Worm (Caenorhabditis elegans) whole organism, L4/young adult: Measurements from ENCODE around the gene igeg-2.
A peak's percentile ranks its signal among the peaks of the same experiment; 100 is the strongest.

ENCODE experiments used
- W03F9.2 ChIP-seq: fragments of 150-350 bp; optimal IDR thresholded peaks from 2 replicates; lab custom pipeline; 2014; ENCODE audit warnings: missing biosample characterization, missing genetic modification characterization
- dao-5 ChIP-seq: sonication (generic microtip); optimal IDR thresholded peaks from 2 replicates; lab custom pipeline; 2016; ENCODE audit warnings: missing genotype, missing genetic modification characterization, moderate library complexity, missing compliant biosample characterization
- him-1 ChIP-seq: sonication (generic microtip); optimal IDR thresholded peaks from 2 replicates; lab custom pipeline; 2016; ENCODE audit warnings: missing genotype, missing genetic modification reagents, missing genetic modification characterization, missing compliant biosample characterization

igeg-2 gene

ce11 chrX:11418667-11419066 is 27.8 kb downstream of the igeg-2 start, which contains the start of gene F46C3.2:
TSS of gene F46C3.2 (minus strand) at chrX:11418767.
- TF ChIP-seq him-1 (no peak), W03F9.2 (tag; lab: Kevin White, UChicago) (no peak), dao-5 (tag; lab: Kevin White, UChicago) (no peak)

- TF ChIP-seq him-1 (no peak), W03F9.2 (tag; lab: Kevin White, UChicago) (no peak), dao-5 (tag; lab: Kevin White, UChicago) (no peak)
Measured at ce11 chrX:11414837-11415550, 31.4 kb downstream of the igeg-2 start, which contains the start of gene pek-1. TSS of gene pek-1 (minus strand) at chrX:11414887.

DNA sequence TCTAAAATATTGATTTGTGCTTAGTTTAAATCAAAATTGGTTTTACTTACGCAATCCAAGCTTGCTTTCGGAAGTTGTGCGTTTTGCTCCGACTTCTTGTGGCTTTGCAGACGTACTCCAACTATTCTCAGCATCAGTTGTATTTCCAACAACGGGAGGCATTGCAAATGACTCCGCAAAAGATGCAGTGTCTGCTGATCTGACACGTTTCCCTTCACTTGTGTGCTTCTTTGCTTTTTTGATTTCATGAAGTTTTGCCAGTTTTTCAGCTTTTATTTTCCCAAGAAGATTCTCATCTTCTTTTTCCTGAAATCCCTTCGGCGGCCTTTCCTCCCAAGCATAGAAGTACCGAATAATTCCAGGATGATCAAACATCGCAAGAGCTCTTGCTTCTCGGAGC is 34.8 kb downstream of the igeg-2 start:
- TF ChIP-seq him-1 (no peak), W03F9.2 (tag; lab: Kevin White, UChicago) (no peak), dao-5 (tag; lab: Kevin White, UChicago) (no peak)

DNA sequence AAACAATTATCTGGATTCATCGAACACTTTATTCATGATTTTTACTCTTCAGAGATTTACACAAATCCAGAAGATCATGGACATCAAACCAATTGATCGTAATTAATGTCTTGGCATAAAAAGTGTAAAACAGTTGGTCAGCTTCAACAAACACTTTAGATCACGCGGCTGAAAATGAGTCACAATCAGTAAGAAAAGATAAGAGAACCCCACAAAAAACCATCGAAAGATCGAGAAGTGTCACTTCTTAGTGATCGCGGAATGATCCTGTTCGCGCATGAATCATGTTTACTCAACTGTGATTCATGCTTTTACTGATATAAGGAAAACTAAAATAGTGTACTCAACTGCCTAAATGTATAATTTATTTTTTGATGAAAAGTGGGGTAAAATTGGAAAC is 37.0 kb downstream of the igeg-2 start:
- peak; percentile 36 for TF ChIP-seq W03F9.2 (tag; lab: Kevin White, UChicago)
- TF ChIP-seq him-1 = no peak

DNA sequence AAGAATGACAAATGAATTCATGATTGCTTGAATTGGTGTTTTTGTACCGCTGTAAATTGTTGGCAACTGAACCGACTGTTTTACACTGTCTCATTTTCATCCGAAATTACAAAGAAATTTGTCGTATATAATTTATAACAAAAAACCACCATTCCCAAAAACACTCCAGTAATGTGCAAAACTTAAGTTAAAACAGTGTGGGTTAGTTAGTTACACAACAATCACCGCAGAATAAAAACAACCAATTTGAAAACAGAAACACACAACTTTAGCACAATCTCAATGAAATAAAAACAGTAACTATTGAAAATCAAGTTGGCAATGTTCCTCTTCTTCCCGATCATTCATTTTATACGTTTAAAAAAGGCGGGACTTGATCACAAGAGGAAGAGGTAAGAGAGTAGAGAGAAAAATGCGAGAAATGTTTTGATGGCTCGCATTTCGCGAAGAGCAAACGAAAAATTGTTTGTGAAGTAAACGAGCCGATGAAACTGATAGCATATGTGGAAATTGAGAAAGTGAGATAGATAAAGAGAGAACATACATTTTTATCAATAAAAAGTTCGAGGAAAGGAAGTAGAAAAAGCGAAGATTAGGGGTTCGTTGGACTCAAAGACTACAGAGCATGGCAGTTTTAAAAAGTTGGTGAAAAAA is 38.6 kb downstream of the igeg-2 start, which contains the start of gene F08B12.4:
Gene F08B12.4, minus strand, starts transcription at position 51 of the 654 bp plus-strand sequence.
- TF ChIP-seq W03F9.2 (tag; lab: Kevin White, UChicago) = no peak
- no peak for TF ChIP-seq him-1
- no peak for TF ChIP-seq dao-5 (tag; lab: Kevin White, UChicago)

- TF ChIP-seq dao-5 (tag; lab: Kevin White, UChicago) (no peak), him-1 (no peak), W03F9.2 (tag; lab: Kevin White, UChicago) (no peak)
Measured at ce11 chrX:11406784-11407183, 39.7 kb downstream of the igeg-2 start.

DNA sequence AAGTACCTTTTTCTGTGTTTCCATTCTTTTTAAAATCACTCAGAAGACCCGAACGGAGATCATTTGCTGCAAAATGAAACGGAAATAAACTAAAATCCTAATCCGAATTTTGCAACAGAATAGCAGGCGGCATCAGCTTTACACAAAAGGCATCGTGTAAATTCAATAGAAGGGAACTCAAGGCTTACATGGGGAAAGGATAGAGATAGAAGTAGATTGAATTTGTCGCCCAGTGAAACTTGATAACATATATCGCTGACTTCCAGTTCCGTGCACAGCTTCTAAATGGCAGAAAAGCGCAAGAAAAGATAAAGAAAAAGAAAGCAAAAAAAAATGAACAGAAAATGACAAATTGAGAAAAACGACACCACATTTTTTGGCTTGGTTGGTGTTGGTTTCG is 40.5 kb downstream of the igeg-2 start, which contains the start of gene slo-2:
Gene slo-2, minus strand, starts transcription at position 24 of the 400 bp plus-strand sequence.
- TF ChIP-seq him-1 (no peak), W03F9.2 (tag; lab: Kevin White, UChicago) (no peak), dao-5 (tag; lab: Kevin White, UChicago) (no peak)

DNA sequence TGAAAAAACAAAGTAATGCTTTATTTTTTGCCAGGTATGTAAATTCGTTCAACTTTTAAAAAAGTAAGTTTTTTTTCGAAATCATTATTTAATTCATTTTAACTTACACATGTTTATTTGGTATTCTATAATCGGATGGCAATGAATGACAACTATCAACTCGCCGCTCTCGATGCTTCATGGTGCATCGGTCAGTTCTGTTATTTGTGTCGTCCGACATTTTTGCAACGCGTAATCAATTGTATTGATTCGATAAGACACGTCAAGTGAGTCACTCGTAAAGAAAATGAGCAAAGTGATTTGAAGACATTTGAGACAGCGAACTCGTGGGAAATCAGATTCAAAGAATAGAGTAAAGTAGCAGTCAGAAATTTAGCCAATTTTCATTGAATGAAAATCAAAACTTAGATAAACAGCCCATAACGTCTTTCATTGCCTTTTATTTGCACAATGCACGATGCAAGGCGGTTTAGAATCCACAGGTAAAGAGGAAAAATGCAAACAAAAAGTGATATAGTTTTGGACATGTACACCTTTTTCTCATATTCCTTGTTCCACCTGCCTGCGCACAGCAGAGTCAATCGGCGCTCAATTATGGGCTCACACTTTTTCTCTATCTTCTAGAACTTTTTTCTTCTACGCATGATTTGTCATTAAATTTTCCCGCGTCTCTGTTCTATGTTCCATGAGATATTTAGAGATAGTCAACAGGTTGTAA is 45.8 kb downstream of the igeg-2 start:
- TF ChIP-seq him-1 (no peak), dao-5 (tag; lab: Kevin White, UChicago) (no peak), W03F9.2 (tag; lab: Kevin White, UChicago) (no peak)
